Worm (Caenorhabditis elegans): ENCODE results near the gene aakg-5.

DNA sequence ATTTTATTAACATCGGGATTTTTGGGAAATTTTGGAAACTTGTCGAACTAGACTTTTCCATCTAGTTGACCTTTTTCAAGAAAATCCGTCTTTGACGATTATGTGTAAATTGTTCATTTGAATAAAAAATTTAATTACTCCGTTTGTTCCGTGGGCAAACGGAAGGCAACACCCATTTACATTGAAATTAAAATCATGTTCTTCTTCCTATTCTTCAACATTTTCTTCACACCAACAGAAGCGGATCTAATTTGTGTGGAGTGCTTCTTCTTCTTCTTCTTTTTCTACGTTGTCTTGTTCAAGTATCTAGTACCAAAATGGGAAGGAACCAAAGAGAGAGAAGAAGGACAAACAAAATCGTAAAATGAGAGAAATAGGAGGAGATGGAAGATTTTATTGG lies 7.5 kb upstream of the aakg-5 start:
- TF ChIP-seq dao-5 (tag; optimal IDR thresholded peaks at IDR 0.05) (no peak), W03F9.2 (tag; optimal IDR thresholded peaks at IDR 0.05) (no peak)

Measured in whole organism, L4/young adult.